Worm (Caenorhabditis elegans): ENCODE data around the gene C25H3.15.

- no peak for TF ChIP-seq tra-1 (GFP tag; IDR thresholded peaks at IDR 0.05)
- TF ChIP-seq lin-15B (tag; optimal IDR thresholded peaks at IDR 0.05) = no peak
- no peak for TF ChIP-seq lir-3 (tag; optimal IDR thresholded peaks at IDR 0.05)
- no peak for TF ChIP-seq vab-7 (GFP tag; IDR thresholded peaks at IDR 0.05)
- no peak for TF ChIP-seq fkh-10 (GFP tag; optimal IDR thresholded peaks at IDR 0.05)
- no peak for TF ChIP-seq zfp-2 (tag; optimal IDR thresholded peaks at IDR 0.05)
- TF ChIP-seq jun-1 (tag; optimal IDR thresholded peaks at IDR 0.05) = no peak
- TF ChIP-seq zip-11 (GFP tag; IDR thresholded peaks at IDR 0.05) = no peak
- TF ChIP-seq unc-62 (GFP tag; optimal IDR thresholded peaks at IDR 0.05 in 1 of 2) = no peak
- no peak for TF ChIP-seq unc-62 (tag; optimal IDR thresholded peaks at IDR 0.05)
- TF ChIP-seq ztf-7 (tag; optimal IDR thresholded peaks at IDR 0.05) = no peak
Observed at ce11 chrII:5680703-5681102, 15.6 kb downstream of the C25H3.15 start, which contains the start of gene flp-27.
